Fruit fly (Drosophila melanogaster) whole organism, embryonic: ENCODE measurements around the gene mop.

Source experiments
- B-H2 ChIP-seq: fragments of 200-800 bp; sonication (Bioruptor generic); optimal IDR thresholded peaks from 2 replicates; lab custom pipeline; 2018; ENCODE audit warnings: missing biosample characterization, mild to moderate bottlenecking, missing genetic modification characterization
- Bteb2 ChIP-seq: fragments of 200-800 bp; sonication (Bioruptor generic); optimal IDR thresholded peaks from 2 replicates; lab custom pipeline; 2016; ENCODE audit warnings: missing biosample characterization, missing genetic modification characterization
- C15 ChIP-seq: fragments of 200-800 bp; sonication (Bioruptor generic); IDR thresholded peaks from 3 replicates; pipeline ENCODE4 v1.3.6; 2022; ENCODE audit warnings: missing biosample characterization, missing genetic modification characterization
- CG10654 ChIP-seq: fragments of 200-800 bp; sonication (Bioruptor generic); optimal IDR thresholded peaks from 2 replicates; lab custom pipeline; 2016; ENCODE audit warnings: missing biosample characterization, missing genetic modification characterization
- CG10979 ChIP-seq: fragments of 200-800 bp; sonication (Bioruptor generic); optimal IDR thresholded peaks from 2 replicates; lab custom pipeline; 2018; ENCODE audit warnings: missing biosample characterization, mild to moderate bottlenecking, missing genetic modification characterization, moderate library complexity
- CG13296 ChIP-seq: fragments of 200-800 bp; sonication (Bioruptor generic); optimal IDR thresholded peaks from 3 replicates; lab custom pipeline; 2018; ENCODE audit warnings: missing biosample characterization, mild to moderate bottlenecking, missing genetic modification characterization
- CG17612 ChIP-seq: fragments of 200-800 bp; sonication (Bioruptor generic); IDR thresholded peaks from 2 replicates; pipeline ENCODE4 v1.3.6; 2022; ENCODE audit warnings: missing biosample characterization, missing genetic modification characterization
- CG18619 ChIP-seq: fragments of 200-800 bp; sonication (Bioruptor generic); optimal IDR thresholded peaks from 3 replicates; lab custom pipeline; 2017; ENCODE audit warnings: missing biosample characterization, mild to moderate bottlenecking, missing genetic modification characterization
- CG2202 ChIP-seq: fragments of 200-800 bp; sonication (Bioruptor generic); optimal IDR thresholded peaks from 2 replicates; lab custom pipeline; 2018; ENCODE audit warnings: missing biosample characterization, mild to moderate bottlenecking, missing genetic modification characterization
- CG30020 ChIP-seq: fragments of 200-800 bp; optimal IDR thresholded peaks from 2 replicates; lab custom pipeline; 2019; ENCODE audit warnings: missing biosample characterization, mild to moderate bottlenecking, missing genetic modification characterization, moderate library complexity
- CG31388 ChIP-seq: fragments of 200-800 bp; sonication (Bioruptor generic); optimal IDR thresholded peaks from 2 replicates; lab custom pipeline; 2016; ENCODE audit warnings: missing biosample characterization, missing genetic modification characterization
- CG3281 ChIP-seq: fragments of 200-800 bp; sonication (Bioruptor generic); optimal IDR thresholded peaks from 3 replicates; lab custom pipeline; 2017; ENCODE audit warnings: missing biosample characterization, mild to moderate bottlenecking, missing genetic modification characterization
- CG43689 ChIP-seq: fragments of 200-800 bp; sonication (Bioruptor generic); IDR thresholded peaks from 2 replicates; pipeline ENCODE4 v1.3.6; 2022; ENCODE audit warnings: missing biosample characterization, missing genetic modification characterization
- CG4424 ChIP-seq: fragments of 200-800 bp; sonication (Bioruptor generic); optimal IDR thresholded peaks from 3 replicates; lab custom pipeline; 2016; ENCODE audit warnings: missing biosample characterization, missing genetic modification characterization
- CG4707 ChIP-seq: fragments of 200-800 bp; sonication (Bioruptor generic); optimal IDR thresholded peaks from 2 replicates; lab custom pipeline; 2018; ENCODE audit warnings: missing biosample characterization, mild to moderate bottlenecking, missing genetic modification characterization, moderate library complexity
- CG6175 ChIP-seq: fragments of 200-800 bp; sonication (Bioruptor generic); IDR thresholded peaks from 3 replicates; pipeline ENCODE4 v1.3.6; 2022; ENCODE audit warnings: missing biosample characterization, missing genetic modification characterization
- CG7556 ChIP-seq: fragments of 200-800 bp; sonication (Bioruptor generic); optimal IDR thresholded peaks from 2 replicates; lab custom pipeline; 2017; ENCODE audit warnings: missing biosample characterization, mild to moderate bottlenecking, missing genetic modification characterization
- CG8924 ChIP-seq: fragments of 200-800 bp; optimal IDR thresholded peaks from 3 replicates; lab custom pipeline; 2019; ENCODE audit warnings: missing biosample characterization, mild to moderate bottlenecking, missing genetic modification characterization, moderate library complexity
- CG9876 ChIP-seq: fragments of 200-800 bp; sonication (Bioruptor generic); optimal IDR thresholded peaks from 2 replicates; lab custom pipeline; 2016; ENCODE audit warnings: missing biosample characterization, missing genetic modification characterization
- Dip3 ChIP-seq: fragments of 200-800 bp; sonication (Bioruptor generic); optimal IDR thresholded peaks from 3 replicates; lab custom pipeline; 2016; ENCODE audit warnings: missing biosample characterization, missing genetic modification characterization
- Elba2 ChIP-seq: fragments of 200-800 bp; sonication (Bioruptor generic); optimal IDR thresholded peaks from 3 replicates; lab custom pipeline; 2016; ENCODE audit warnings: missing biosample characterization, missing genetic modification characterization
- Gsc ChIP-seq: fragments of 200-800 bp; sonication (Bioruptor generic); IDR thresholded peaks from 2 replicates; pipeline ENCODE4 v1.3.6; 2022; ENCODE audit warnings: missing biosample characterization, missing genetic modification characterization
- HLH4C ChIP-seq: fragments of 200-800 bp; sonication (Bioruptor generic); IDR thresholded peaks from 3 replicates; pipeline ENCODE4 v1.3.6; 2022; ENCODE audit warnings: missing biosample characterization, missing genetic modification characterization; ENCODE audit not compliant: partially characterized antibody
- Hr51 ChIP-seq, 2 experiments: fragments of 200-800 bp; sonication (Bioruptor generic); optimal IDR thresholded peaks; 2 replicates in 1 of 2; 3 replicates in 1 of 2; lab custom pipeline; 2016 to 2018; ENCODE audit warnings: missing biosample characterization in 2 of 2, missing genetic modification characterization in 2 of 2, mild to moderate bottlenecking in 1 of 2, moderate library complexity in 1 of 2
- Lpt ChIP-seq: fragments of >200 bp; optimal IDR thresholded peaks from 2 replicates; lab custom pipeline; 2018; ENCODE audit warnings: missing biosample characterization, missing genetic modification characterization
- Mrtf ChIP-seq: fragments of 200-800 bp; sonication (Bioruptor generic); IDR thresholded peaks from 3 replicates; pipeline ENCODE4 v1.3.6; 2022; ENCODE audit warnings: missing biosample characterization, missing genetic modification characterization
- NfI ChIP-seq: fragments of 200-800 bp; sonication (Bioruptor generic); optimal IDR thresholded peaks from 3 replicates; lab custom pipeline; 2018; ENCODE audit warnings: missing biosample characterization, mild to moderate bottlenecking, missing genetic modification characterization, moderate library complexity
- Ravus ChIP-seq: fragments of 200-800 bp; sonication (Bioruptor generic); IDR thresholded peaks from 2 replicates; pipeline ENCODE4 v1.3.6; 2022; ENCODE audit warnings: missing biosample characterization, missing genetic modification characterization
- Six4 ChIP-seq: fragments of 200-800 bp; sonication (Bioruptor generic); optimal IDR thresholded peaks from 2 replicates; lab custom pipeline; 2016; ENCODE audit warnings: missing biosample characterization, missing genetic modification characterization
- Spps ChIP-seq: fragments of 200-800 bp; sonication (Bioruptor generic); optimal IDR thresholded peaks from 2 replicates; lab custom pipeline; 2018; ENCODE audit warnings: missing biosample characterization, mild to moderate bottlenecking, missing genetic modification characterization
- bbx ChIP-seq: fragments of 200-800 bp; sonication (Bioruptor generic); IDR thresholded peaks from 2 replicates; pipeline ENCODE4 v1.3.6; 2022; ENCODE audit warnings: missing biosample characterization, missing genetic modification characterization; ENCODE audit not compliant: partially characterized antibody
- bcd ChIP-seq: fragments of 200-800 bp; sonication (Bioruptor generic); optimal IDR thresholded peaks from 2 replicates; lab custom pipeline; 2017; ENCODE audit warnings: missing biosample characterization, mild to moderate bottlenecking, missing genetic modification characterization
- bsh ChIP-seq, 2 experiments: fragments of 200-800 bp; sonication (Bioruptor generic); optimal IDR thresholded peaks; 2 replicates each; lab custom pipeline; 2017 to 2018; ENCODE audit warnings: mild to moderate bottlenecking in 2 of 2, missing biosample characterization in 2 of 2, missing genetic modification characterization in 2 of 2, moderate library complexity in 1 of 2
- btn ChIP-seq: fragments of 200-800 bp; sonication (Bioruptor generic); optimal IDR thresholded peaks from 2 replicates; lab custom pipeline; 2016; ENCODE audit warnings: missing biosample characterization, missing genetic modification characterization
- croc ChIP-seq: fragments of 200-800 bp; sonication (Bioruptor generic); conservative IDR thresholded peaks from 3 replicates; pipeline ENCODE4 v1.3.6; 2022; ENCODE audit warnings: missing biosample characterization, missing genetic modification characterization
- dan ChIP-seq: fragments of 200-800 bp; sonication (Bioruptor generic); IDR thresholded peaks from 2 replicates; pipeline ENCODE4 v1.3.6; 2022; ENCODE audit warnings: missing biosample characterization, missing genetic modification characterization
- ewg ChIP-seq: fragments of 200-800 bp; sonication (Bioruptor generic); optimal IDR thresholded peaks from 3 replicates; lab custom pipeline; 2017; ENCODE audit warnings: mild to moderate bottlenecking, missing biosample characterization, missing genetic modification reagents, missing genetic modification characterization
- jigr1 ChIP-seq: fragments of 200-800 bp; sonication (Bioruptor generic); IDR thresholded peaks from 3 replicates; pipeline ENCODE4 v1.3.6; 2022; ENCODE audit warnings: missing biosample characterization, missing genetic modification characterization
- jumu ChIP-seq: fragments of 200-800 bp; sonication (Bioruptor generic); optimal IDR thresholded peaks from 3 replicates; lab custom pipeline; 2016; ENCODE audit warnings: missing biosample characterization, missing genetic modification characterization
- ken ChIP-seq: fragments of 200-800 bp; sonication (Bioruptor generic); IDR thresholded peaks from 3 replicates; pipeline ENCODE4 v1.3.6; 2022; ENCODE audit warnings: missing biosample characterization, missing genetic modification characterization
- mam ChIP-seq: fragments of 200-800 bp; sonication (Bioruptor generic); optimal IDR thresholded peaks from 3 replicates; lab custom pipeline; 2016; ENCODE audit warnings: missing biosample characterization, missing genetic modification characterization
- sima ChIP-seq: fragments of 200-800 bp; sonication (Bioruptor generic); optimal IDR thresholded peaks from 2 replicates; lab custom pipeline; 2016; ENCODE audit warnings: missing biosample characterization, missing genetic modification characterization
- slbo ChIP-seq: fragments of 200-800 bp; sonication (Bioruptor generic); IDR thresholded peaks from 2 replicates; pipeline ENCODE4 v1.3.6; 2022; ENCODE audit warnings: missing biosample characterization, missing genetic modification characterization
- slou ChIP-seq: fragments of 200-800 bp; sonication (Bioruptor generic); optimal IDR thresholded peaks from 3 replicates; lab custom pipeline; 2016; ENCODE audit warnings: missing biosample characterization, missing genetic modification characterization
- sna ChIP-seq: fragments of 200-800 bp; sonication (Bioruptor generic); IDR thresholded peaks from 2 replicates; pipeline ENCODE4 v1.3.6; 2022; ENCODE audit warnings: missing biosample characterization, missing genetic modification characterization; ENCODE audit not compliant: partially characterized antibody
- stc ChIP-seq: fragments of 200-800 bp; sonication (Bioruptor generic); IDR thresholded peaks from 2 replicates; pipeline ENCODE4 v1.3.6; 2022; ENCODE audit warnings: missing biosample characterization, missing genetic modification characterization
- tio ChIP-seq: fragments of 200-800 bp; sonication (Bioruptor generic); optimal IDR thresholded peaks from 2 replicates; lab custom pipeline; 2017; ENCODE audit warnings: missing biosample characterization, missing genetic modification characterization, inconsistent platforms
- tx ChIP-seq: fragments of 200-800 bp; sonication (Bioruptor generic); optimal IDR thresholded peaks from 2 replicates; lab custom pipeline; 2016; ENCODE audit warnings: missing biosample characterization, missing genetic modification characterization
- wor ChIP-seq: fragments of 200-800 bp; sonication (Bioruptor generic); IDR thresholded peaks from 2 replicates; pipeline ENCODE4 v1.3.6; 2022; ENCODE audit warnings: missing biosample characterization, missing genetic modification characterization
- yki ChIP-seq: fragments of >200 bp; optimal IDR thresholded peaks from 3 replicates; lab custom pipeline; 2018

mop gene

DNA sequence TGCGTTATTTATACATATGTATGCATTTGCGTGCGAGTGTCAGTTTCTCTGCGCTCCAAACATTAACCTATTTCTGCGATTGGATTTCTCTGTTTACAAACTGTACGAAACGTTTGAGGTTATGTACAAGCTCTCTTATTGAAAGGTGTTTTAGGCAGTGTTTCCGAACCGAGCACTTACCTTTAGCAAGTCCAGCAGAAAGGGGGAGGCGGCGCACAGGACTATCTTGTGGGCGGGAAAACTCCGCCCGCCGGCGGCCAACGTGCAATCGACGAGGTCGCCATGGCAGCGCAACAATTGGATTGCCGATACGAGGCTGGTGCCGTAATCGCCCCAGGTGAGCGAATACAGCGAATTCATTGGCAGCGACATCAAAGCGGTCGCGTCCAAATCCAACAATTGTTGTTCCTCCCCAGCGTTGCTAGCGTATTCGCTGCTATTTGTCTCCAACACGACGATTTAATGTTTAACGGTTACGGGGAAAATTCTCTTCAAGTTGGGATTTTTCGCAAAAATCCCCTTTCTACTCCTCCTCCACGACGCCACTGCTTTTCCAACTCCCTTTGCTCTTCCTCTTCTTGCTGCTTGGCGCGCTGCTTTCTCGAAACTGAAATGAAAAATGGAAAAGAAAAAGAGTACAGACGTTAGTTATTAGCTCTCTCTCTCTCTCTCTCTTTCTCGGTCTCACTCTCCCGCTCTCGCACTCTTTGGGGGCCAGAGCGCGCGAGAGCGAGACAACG is 19.0 kb downstream of the mop start (continued):
- TF ChIP-seq CG18619 (GFP tag; lab: Kevin White, UChicago): peak; percentile 87
- peak; percentile 86 for TF ChIP-seq Dip3 (GFP tag; lab: Kevin White, UChicago)
- TF ChIP-seq B-H2 (GFP tag; lab: Kevin White, UChicago): peak; percentile 76
- peak; percentile 77 for TF ChIP-seq CG10654
- peak; percentile 26 for TF ChIP-seq CG30020 (tag; lab: Kevin White, UChicago)
- TF ChIP-seq Six4 (GFP tag; lab: Kevin White, UChicago): peak; percentile 75
- peak; percentile 12; the same call in 1 of the 2 replicates for TF ChIP-seq sna
- peak; percentile 16 for TF ChIP-seq CG31388 (GFP tag; lab: Kevin White, UChicago)
- peak; percentile 75 for TF ChIP-seq croc (GFP tag; lab: Robert Waterston, UW)
- TF ChIP-seq sima (GFP tag; lab: Kevin White, UChicago): peak; percentile 57
- peak; percentile 96 for TF ChIP-seq mam (GFP tag; lab: Kevin White, UChicago)
- TF ChIP-seq CG43689 (GFP tag; lab: Robert Waterston, UW): peak; percentile 85
- TF ChIP-seq CG4707: peak; percentile 53
- peak; percentile 12 for TF ChIP-seq Elba2 (GFP tag; lab: Kevin White, UChicago)
- TF ChIP-seq stc (GFP tag; lab: Robert Waterston, UW): peak; percentile 90
- peak; percentile 84 for TF ChIP-seq Bteb2
- TF ChIP-seq Lpt (GFP tag; lab: Kevin White, UChicago): no peak
- TF ChIP-seq yki: peak; percentile 83
- TF ChIP-seq CG3281 (GFP tag; lab: Kevin White, UChicago): peak; percentile 92
- TF ChIP-seq NfI (GFP tag; lab: Kevin White, UChicago): peak; percentile 90
- TF ChIP-seq tx (GFP tag; lab: Kevin White, UChicago): peak; percentile 89
- no peak for TF ChIP-seq bbx
- TF ChIP-seq Mrtf: peak; percentile 89
- TF ChIP-seq Gsc (GFP tag; lab: Robert Waterston, UW): no peak; the same call in 1 of the 2 replicates
- peak; percentile 92 for TF ChIP-seq CG9876
- TF ChIP-seq btn: peak; percentile 73
- TF ChIP-seq CG17612 (GFP tag; lab: Robert Waterston, UW): peak; percentile 82
- peak; percentile 92 for TF ChIP-seq bcd
- TF ChIP-seq CG8924 (tag; lab: Kevin White, UChicago): peak; percentile 77
- TF ChIP-seq CG13296 (GFP tag; lab: Kevin White, UChicago): peak; percentile 72
- TF ChIP-seq wor (GFP tag; lab: Robert Waterston, UW): peak; percentile 76
- TF ChIP-seq ewg (GFP tag; lab: Kevin White, UChicago): peak; percentile 80
- TF ChIP-seq C15 (GFP tag; lab: Robert Waterston, UW): peak; percentile 88
- peak; percentile 76 for TF ChIP-seq tio (GFP tag; lab: Kevin White, UChicago)
- peak; percentile 85 for TF ChIP-seq CG6175 (GFP tag; lab: Robert Waterston, UW)
- TF ChIP-seq jumu: peak; percentile 91
- TF ChIP-seq bsh (GFP tag; optimal IDR thresholded peaks at IDR 0.05; lab: Kevin White, UChicago): peak; percentile 60 to 80
- no peak for TF ChIP-seq HLH4C (GFP tag; lab: Robert Waterston, UW)
- TF ChIP-seq Ravus: peak; percentile 60
- TF ChIP-seq slbo (GFP tag; lab: Robert Waterston, UW): peak; percentile 96
- peak; percentile 44 for TF ChIP-seq CG2202 (tag; lab: Kevin White, UChicago)
- TF ChIP-seq ken: peak; percentile 91
- TF ChIP-seq CG7556: peak; percentile 87
- TF ChIP-seq Hr51 (GFP tag; optimal IDR thresholded peaks at IDR 0.05; lab: Kevin White, UChicago): peak; percentile 80 to 88
- peak; percentile 76 for TF ChIP-seq slou (GFP tag; lab: Kevin White, UChicago)
- no peak for TF ChIP-seq dan (GFP tag; lab: Robert Waterston, UW)
- peak; percentile 76 for TF ChIP-seq CG10979 (tag; lab: Kevin White, UChicago)
- peak; percentile 86 for TF ChIP-seq CG4424 (GFP tag; lab: Kevin White, UChicago)
- TF ChIP-seq Spps (tag; lab: Kevin White, UChicago): no peak
- TF ChIP-seq jigr1 (GFP tag; lab: Robert Waterston, UW): peak; percentile 76
